Worm (Caenorhabditis elegans) whole organism, L4 larva: Measurements from ENCODE around the gene bec-1.
A peak's percentile ranks its signal among the peaks of the same experiment; 100 is the strongest.

ENCODE experiments used
- D1046.2 ChIP-seq: fragments of 200-800 bp; sonication (Bioruptor generic); IDR thresholded peaks from 2 replicates; pipeline ENCODE4 v1.3.6; 2022; ENCODE audit warnings: missing genetic modification characterization, missing compliant biosample characterization
- T26A8.4 ChIP-seq: fragments of 200-800 bp; sonication (Bioruptor generic); IDR thresholded peaks from 2 replicates; pipeline ENCODE4 v1.3.6; 2022; ENCODE audit warnings: missing genetic modification characterization, missing compliant biosample characterization
- Y105C5A.15 ChIP-seq: fragments of 200-800 bp; sonication (Bioruptor generic); IDR thresholded peaks from 2 replicates; pipeline ENCODE4 v1.3.6; 2022; ENCODE audit warnings: missing genetic modification characterization, missing compliant biosample characterization
- Y48G9A.11 ChIP-seq: fragments of 200-800 bp; sonication (Bioruptor generic); IDR thresholded peaks from 2 replicates; pipeline ENCODE4 v1.3.6; 2022; ENCODE audit warnings: missing genetic modification reagents, missing genetic modification characterization, missing compliant biosample characterization
- Y75B8A.6 ChIP-seq: fragments of 200-800 bp; sonication (Bioruptor generic); IDR thresholded peaks from 2 replicates; pipeline ENCODE4 v1.3.6; 2022; ENCODE audit warnings: missing genetic modification reagents, missing genetic modification characterization, missing compliant biosample characterization
- ZK337.2 ChIP-seq: fragments of 200-800 bp; sonication (Bioruptor generic); IDR thresholded peaks from 2 replicates; pipeline ENCODE4 v1.3.6; 2022; ENCODE audit warnings: missing genetic modification reagents, missing genetic modification characterization, missing compliant biosample characterization
- aha-1 ChIP-seq: fragments of 150-350 bp; peaks from one replicate; lab custom pipeline; 2014; ENCODE audit warnings: missing biosample characterization, missing genetic modification characterization
- ama-1 ChIP-seq: fragments of 150-350 bp; optimal IDR thresholded peaks from 2 replicates; lab custom pipeline; 2014; ENCODE audit warnings: inconsistent platforms, mixed read lengths
- attf-4 ChIP-seq: sonication (generic microtip); optimal IDR thresholded peaks from 3 replicates; lab custom pipeline; 2017; ENCODE audit warnings: missing biosample characterization, missing genetic modification characterization
- ceh-28 ChIP-seq: fragments of 150-350 bp; optimal IDR thresholded peaks from 2 replicates; lab custom pipeline; 2014; ENCODE audit warnings: missing biosample characterization, missing genetic modification reagents, missing genetic modification characterization
- ceh-62 ChIP-seq: sonication (generic microtip); optimal IDR thresholded peaks from 2 replicates; lab custom pipeline; 2017; ENCODE audit warnings: missing biosample characterization, missing genetic modification characterization
- ces-1 ChIP-seq: fragments of 150-350 bp; sonication (generic microtip); optimal IDR thresholded peaks from 4 replicates; lab custom pipeline; 2014; ENCODE audit warnings: missing biosample characterization, missing genetic modification reagents, missing genetic modification characterization
- ctbp-1 ChIP-seq: fragments of 200-800 bp; sonication (Bioruptor generic); IDR thresholded peaks from 2 replicates; pipeline ENCODE4 v1.3.6; 2022; ENCODE audit warnings: missing genetic modification reagents, missing genetic modification characterization, missing compliant biosample characterization
- daf-16 ChIP-seq, 3 experiments: sonication (generic microtip); optimal IDR thresholded peaks; 2 replicates each; lab custom pipeline; 2016 to 2017; ENCODE audit warnings: missing genetic modification characterization in 3 of 3, missing genetic modification reagents in 3 of 3, mild to moderate bottlenecking in 2 of 3, missing compliant biosample characterization in 2 of 3, missing biosample characterization in 1 of 3, moderate library complexity in 1 of 3
- daf-8 ChIP-seq: fragments of 200-800 bp; sonication (Bioruptor generic); IDR thresholded peaks from 2 replicates; pipeline ENCODE4 v1.3.6; 2022; ENCODE audit warnings: missing genetic modification characterization, missing compliant biosample characterization
- dmd-8 ChIP-seq: fragments of 200-800 bp; sonication (Bioruptor generic); IDR thresholded peaks from 2 replicates; pipeline ENCODE4 v1.3.6; 2022; ENCODE audit warnings: missing genetic modification characterization, missing compliant biosample characterization
- dmd-9 ChIP-seq: fragments of 200-800 bp; sonication (Bioruptor generic); IDR thresholded peaks from 2 replicates; pipeline ENCODE4 v1.3.6; 2022; ENCODE audit warnings: missing genetic modification reagents, missing genetic modification characterization, missing compliant biosample characterization
- duxl-1 ChIP-seq: sonication (generic microtip); optimal IDR thresholded peaks from 2 replicates; lab custom pipeline; 2016; ENCODE audit warnings: mild to moderate bottlenecking, missing genetic modification characterization, moderate library complexity, missing compliant biosample characterization; ENCODE audit not compliant: poor library complexity
- dve-1 ChIP-seq: sonication (generic microtip); optimal IDR thresholded peaks from 2 replicates; lab custom pipeline; 2017; ENCODE audit warnings: antibody characterized with exemption, mild to moderate bottlenecking, missing genetic modification characterization, missing compliant biosample characterization; ENCODE audit not compliant: insufficient read depth
- fkh-10 ChIP-seq: fragments of 150-350 bp; optimal IDR thresholded peaks from 2 replicates; lab custom pipeline; 2014; ENCODE audit warnings: missing biosample characterization, missing genetic modification reagents, missing genetic modification characterization
- fos-1 ChIP-seq: fragments of 150-350 bp; optimal IDR thresholded peaks from 2 replicates; lab custom pipeline; 2014; ENCODE audit warnings: missing biosample characterization, missing genetic modification characterization
- hlh-11 ChIP-seq: fragments of 200-800 bp; sonication (Bioruptor generic); optimal IDR thresholded peaks from 2 replicates; lab custom pipeline; 2018; ENCODE audit warnings: mild to moderate bottlenecking, missing genetic modification characterization, missing compliant biosample characterization
- hlh-30 ChIP-seq: sonication (generic microtip); optimal IDR thresholded peaks from 2 replicates; lab custom pipeline; 2017; ENCODE audit warnings: antibody characterized with exemption, mild to moderate bottlenecking, missing genetic modification characterization, missing compliant biosample characterization; ENCODE audit not compliant: insufficient read depth
- jun-1 ChIP-seq: fragments of 150-350 bp; optimal IDR thresholded peaks from 2 replicates; lab custom pipeline; 2014; ENCODE audit warnings: missing biosample characterization, missing genetic modification reagents, missing genetic modification characterization
- lin-13 ChIP-seq: fragments of 150-350 bp; optimal IDR thresholded peaks from 2 replicates; lab custom pipeline; 2014; ENCODE audit warnings: missing biosample characterization, missing genetic modification reagents, missing genetic modification characterization
- lin-15B ChIP-seq: fragments of 150-350 bp; sonication (generic microtip); optimal IDR thresholded peaks from 3 replicates; lab custom pipeline; 2014; ENCODE audit warnings: missing biosample characterization, missing genetic modification characterization
- lin-29 ChIP-seq: fragments of 200-800 bp; sonication (Bioruptor generic); IDR thresholded peaks from 2 replicates; pipeline ENCODE4 v1.3.6; 2022; ENCODE audit warnings: missing genetic modification reagents, missing genetic modification characterization, missing compliant biosample characterization
- lir-3 ChIP-seq: sonication (generic microtip); optimal IDR thresholded peaks from 2 replicates; lab custom pipeline; 2016; ENCODE audit warnings: mild to moderate bottlenecking, missing genetic modification characterization, missing compliant biosample characterization
- lsy-2 ChIP-seq, 2 experiments: fragments of 150-350 bp in 1 of 2; sonication (generic microtip) in 1 of 2; optimal IDR thresholded peaks; 2 replicates each; lab custom pipeline; 2014 to 2017; ENCODE audit warnings: missing biosample characterization in 2 of 2, missing genetic modification characterization in 2 of 2
- mdt-29 ChIP-seq: fragments of 200-800 bp; sonication (Bioruptor generic); IDR thresholded peaks from 2 replicates; pipeline ENCODE4 v1.3.6; 2022; ENCODE audit warnings: missing genetic modification reagents, missing genetic modification characterization, missing compliant biosample characterization
- mxl-2 ChIP-seq: fragments of 200-800 bp; sonication (Bioruptor generic); conservative IDR thresholded peaks from 2 replicates; pipeline ENCODE4 v1.3.6; 2022; ENCODE audit warnings: missing genetic modification reagents, missing genetic modification characterization, missing compliant biosample characterization
- nhr-10 ChIP-seq: fragments of 150-350 bp; optimal IDR thresholded peaks from 2 replicates; lab custom pipeline; 2014; ENCODE audit warnings: missing biosample characterization, missing genetic modification characterization
- nhr-11 ChIP-seq: fragments of 150-350 bp; optimal IDR thresholded peaks from 2 replicates; lab custom pipeline; 2014; ENCODE audit warnings: missing biosample characterization, missing genetic modification characterization
- nhr-237 ChIP-seq: sonication (generic microtip); optimal IDR thresholded peaks from 2 replicates; lab custom pipeline; 2017; ENCODE audit warnings: missing biosample characterization, missing genetic modification characterization
- nhr-42 ChIP-seq: fragments of 200-800 bp; sonication (Bioruptor generic); IDR thresholded peaks from 2 replicates; pipeline ENCODE4 v1.3.6; 2022; ENCODE audit warnings: missing genetic modification characterization, missing compliant biosample characterization
- nhr-48 ChIP-seq: sonication (generic microtip); optimal IDR thresholded peaks from 2 replicates; lab custom pipeline; 2016; ENCODE audit warnings: mild to moderate bottlenecking, missing genetic modification characterization, missing compliant biosample characterization
- nhr-6 ChIP-seq: fragments of 150-350 bp; optimal IDR thresholded peaks from 2 replicates; lab custom pipeline; 2014; ENCODE audit warnings: missing biosample characterization, missing genetic modification characterization
- nhr-77 ChIP-seq: fragments of 150-350 bp; optimal IDR thresholded peaks from 2 replicates; lab custom pipeline; 2014; ENCODE audit warnings: missing biosample characterization, missing genetic modification characterization
- php-3 ChIP-seq: fragments of 200-800 bp; sonication (Bioruptor generic); IDR thresholded peaks from 2 replicates; pipeline ENCODE4 v1.3.6; 2022; ENCODE audit warnings: missing genetic modification reagents, missing genetic modification characterization, missing compliant biosample characterization
- rbr-2 ChIP-seq: sonication (generic microtip); optimal IDR thresholded peaks from 2 replicates; lab custom pipeline; 2016; ENCODE audit warnings: missing genotype, missing genetic modification characterization, missing compliant biosample characterization
- saeg-2 ChIP-seq: fragments of 200-800 bp; sonication (Bioruptor generic); IDR thresholded peaks from 2 replicates; pipeline ENCODE4 v1.3.6; 2022; ENCODE audit warnings: missing genetic modification reagents, missing genetic modification characterization, missing compliant biosample characterization
- set-16 ChIP-seq: fragments of 200-800 bp; sonication (Bioruptor generic); IDR thresholded peaks from 2 replicates; pipeline ENCODE4 v1.3.6; 2022; ENCODE audit warnings: missing genetic modification reagents, missing genetic modification characterization, missing compliant biosample characterization
- snpc-1.2 ChIP-seq: fragments of 200-800 bp; sonication (Bioruptor generic); IDR thresholded peaks from 2 replicates; pipeline ENCODE4 v1.3.6; 2022; ENCODE audit warnings: missing genetic modification reagents, missing genetic modification characterization, missing compliant biosample characterization
- snpc-4 ChIP-seq: fragments of 150-350 bp; optimal IDR thresholded peaks from 2 replicates; lab custom pipeline; 2014; ENCODE audit warnings: missing biosample characterization, missing genetic modification characterization
- spr-1 ChIP-seq: sonication (generic microtip); optimal IDR thresholded peaks from 2 replicates; lab custom pipeline; 2016; ENCODE audit warnings: mild to moderate bottlenecking, missing genetic modification characterization, missing compliant biosample characterization
- spr-3 ChIP-seq: fragments of 200-800 bp; sonication (Bioruptor generic); optimal IDR thresholded peaks from 2 replicates; lab custom pipeline; 2018; ENCODE audit warnings: mild to moderate bottlenecking, missing genetic modification characterization, missing compliant biosample characterization
- tag-97 ChIP-seq: fragments of 200-800 bp; sonication (Bioruptor generic); IDR thresholded peaks from 2 replicates; pipeline ENCODE4 v1.3.6; 2022; ENCODE audit warnings: missing genetic modification characterization, missing compliant biosample characterization
- unc-130 ChIP-seq: sonication (generic microtip); optimal IDR thresholded peaks from 2 replicates; lab custom pipeline; 2016; ENCODE audit warnings: missing genetic modification reagents, missing genetic modification characterization, missing compliant biosample characterization
- zag-1 ChIP-seq: fragments of 150-350 bp; optimal IDR thresholded peaks from 2 replicates; lab custom pipeline; 2014; ENCODE audit warnings: missing biosample characterization, missing genetic modification characterization
- zip-11 ChIP-seq: fragments of 200-800 bp; sonication (Bioruptor generic); IDR thresholded peaks from 2 replicates; pipeline ENCODE4 v1.3.6; 2022; ENCODE audit warnings: missing genetic modification characterization, missing compliant biosample characterization
- ztf-11 ChIP-seq: fragments of 150-350 bp; optimal IDR thresholded peaks from 2 replicates; lab custom pipeline; 2014; ENCODE audit warnings: missing biosample characterization, missing genetic modification characterization
- ztf-7 ChIP-seq: fragments of 150-350 bp; optimal IDR thresholded peaks from 2 replicates; lab custom pipeline; 2014; ENCODE audit warnings: missing biosample characterization, missing genetic modification characterization

Gene bec-1

ce11 chrIV:5650761-5651332 lies 13.4 kb downstream of the bec-1 start (continued):
- TF ChIP-seq ztf-11 (tag; lab: Kevin White, UChicago) (no peak), Y48G9A.11 (no peak), ces-1 (GFP tag; lab: Kevin White, UChicago) (no peak), ceh-28 (tag; lab: Kevin White, UChicago) (no peak), saeg-2 (no peak), lin-15B (tag; lab: Kevin White, UChicago) (no peak), dmd-8 (GFP tag; lab: Robert Waterston, UW) (no peak), Y75B8A.6 (GFP tag; lab: Robert Waterston, UW) (no peak), tag-97 (GFP tag; lab: Robert Waterston, UW) (no peak), nhr-11 (tag; lab: Kevin White, UChicago) (no peak), D1046.2 (GFP tag; lab: Robert Waterston, UW) (no peak), dmd-9 (GFP tag; lab: Robert Waterston, UW) (no peak), hlh-11 (tag; lab: Kevin White, UChicago) (no peak), aha-1 (tag; lab: Kevin White, UChicago) (peak; percentile 52), lir-3 (tag; lab: Kevin White, UChicago) (no peak), daf-16 (GFP tag; optimal IDR thresholded peaks at IDR 0.05; lab: Kevin White, UChicago) (no peak), daf-16 (tag; optimal IDR thresholded peaks at IDR 0.05; lab: Kevin White, UChicago) (peak; percentile 16), spr-3 (no peak), zip-11 (GFP tag; lab: Robert Waterston, UW) (no peak), nhr-42 (GFP tag; lab: Robert Waterston, UW) (no peak), attf-4 (tag; lab: Kevin White, UChicago) (no peak), nhr-237 (tag; lab: Kevin White, UChicago) (no peak), snpc-4 (tag; lab: Kevin White, UChicago) (no peak), fos-1 (tag; lab: Kevin White, UChicago) (no peak), jun-1 (tag; lab: Kevin White, UChicago) (no peak), hlh-30 (no peak), T26A8.4 (GFP tag; lab: Robert Waterston, UW) (peak; percentile 39; the same call in 1 of the 2 replicates), zag-1 (tag; lab: Kevin White, UChicago) (no peak), nhr-10 (tag; lab: Kevin White, UChicago) (no peak), snpc-1.2 (GFP tag; lab: Robert Waterston, UW) (no peak), lin-13 (no peak), rbr-2 (tag; lab: Kevin White, UChicago) (no peak), ctbp-1 (GFP tag; lab: Robert Waterston, UW) (peak; percentile 25; the same call in 1 of the 2 replicates), nhr-77 (no peak), fkh-10 (no peak), ztf-7 (tag; lab: Kevin White, UChicago) (no peak), duxl-1 (tag; lab: Kevin White, UChicago) (no peak), dve-1 (peak; percentile 29), ama-1 (lab: Kevin White, UChicago) (no peak), php-3 (GFP tag; lab: Robert Waterston, UW) (no peak), ZK337.2 (GFP tag; lab: Robert Waterston, UW) (no peak), set-16 (no peak; the same call in 1 of the 2 replicates), lsy-2 (tag; optimal IDR thresholded peaks at IDR 0.05; lab: Kevin White, UChicago) (no peak), spr-1 (tag; lab: Kevin White, UChicago) (no peak), unc-130 (GFP tag; lab: Kevin White, UChicago) (no peak), lin-29 (GFP tag; lab: Robert Waterston, UW) (no peak), ceh-62 (no peak), nhr-48 (tag; lab: Kevin White, UChicago) (no peak), Y105C5A.15 (peak; percentile 62; the same call in 1 of the 2 replicates), mxl-2 (GFP tag; lab: Robert Waterston, UW) (no peak), daf-8 (GFP tag; lab: Robert Waterston, UW) (no peak), nhr-6 (no peak), mdt-29 (GFP tag; lab: Robert Waterston, UW) (no peak)
